Worm (Caenorhabditis elegans): ENCODE results near the gene daf-42.

Gene daf-42

DNA sequence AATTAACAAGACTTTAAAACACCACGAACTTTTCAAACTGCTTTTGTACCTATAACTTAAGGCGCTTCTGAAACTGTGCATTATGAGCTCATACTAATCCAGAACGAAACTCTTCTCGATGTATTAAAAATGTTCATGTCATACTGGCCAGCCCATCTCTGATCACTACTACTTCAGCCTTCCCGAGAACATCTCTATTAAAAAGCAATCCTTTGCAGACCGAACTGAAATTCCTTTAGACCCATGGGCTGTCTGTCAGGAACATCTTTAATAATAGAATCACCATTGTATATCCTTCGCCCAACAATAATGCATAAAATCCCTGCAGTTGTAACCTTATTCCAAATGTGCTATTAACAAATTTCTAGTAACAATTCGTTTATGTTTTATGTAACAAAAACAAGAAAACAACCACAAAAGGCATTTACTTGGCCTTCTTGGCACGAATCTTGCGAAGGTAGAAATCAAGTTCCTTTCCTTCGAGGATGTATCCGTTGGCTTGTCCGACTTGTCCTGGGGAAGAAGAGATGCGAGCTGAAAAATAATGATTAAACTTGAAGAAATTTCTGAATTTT is 33.9 kb downstream of the daf-42 start:
- no peak for TF ChIP-seq pax-1 (tag; optimal IDR thresholded peaks at IDR 0.05)
- TF ChIP-seq hlh-6 (tag; optimal IDR thresholded peaks at IDR 0.05) = no peak

- TF ChIP-seq hlh-8 (tag; optimal IDR thresholded peaks at IDR 0.05) (no peak), ceh-19 (GFP tag; optimal IDR thresholded peaks at IDR 0.05) (no peak), ceh-30 (tag; optimal IDR thresholded peaks at IDR 0.05) (no peak), nhr-11 (tag; optimal IDR thresholded peaks at IDR 0.05) (no peak), fkh-10 (GFP tag; optimal IDR thresholded peaks at IDR 0.05) (no peak), tbx-7 (tag; optimal IDR thresholded peaks at IDR 0.05) (no peak), lin-11 (tag; optimal IDR thresholded peaks at IDR 0.05) (no peak), odd-2 (tag; optimal IDR thresholded peaks at IDR 0.05) (no peak), ahr-1 (tag; optimal IDR thresholded peaks at IDR 0.05) (no peak), mec-3 (tag; optimal IDR thresholded peaks at IDR 0.05; ENCODE audit: borderline replicate concordance) (no peak), lim-6 (tag; optimal IDR thresholded peaks at IDR 0.05) (no peak), nfya-1 (tag; optimal IDR thresholded peaks at IDR 0.05) (no peak), ceh-34 (tag; optimal IDR thresholded peaks at IDR 0.05) (no peak), Y22D7AL.16 (tag; optimal IDR thresholded peaks at IDR 0.05) (no peak)
Measured at ce11 chrIV:7310842-7311241, 35.8 kb downstream of the daf-42 start.

DNA sequence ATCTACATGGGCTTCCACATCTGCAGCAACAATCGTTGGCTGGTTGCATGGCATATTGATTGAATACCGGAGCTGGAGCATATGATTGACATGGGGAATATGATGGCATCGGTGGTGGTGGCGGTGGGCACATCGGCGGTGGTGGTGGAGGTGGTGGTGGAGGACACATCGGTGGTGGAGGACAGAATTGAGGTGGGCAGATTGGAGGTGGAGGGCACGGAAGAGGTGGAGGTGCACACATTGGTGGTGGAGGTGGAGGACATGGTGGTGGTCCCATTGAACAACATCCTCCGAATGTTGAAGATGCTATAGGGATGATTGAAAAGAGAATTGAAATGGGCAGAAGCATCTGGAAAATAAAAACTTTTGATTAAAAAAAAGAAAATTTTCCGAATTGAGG is 36.2 kb downstream of the daf-42 start, which contains the start of gene grl-4:
grl-4 (minus strand) TSS at position 351 of the 400 bp plus-strand sequence.
- TF ChIP-seq unc-3 (GFP tag; conservative IDR thresholded peaks at IDR 0.05) = no peak
- TF ChIP-seq unc-3 (tag; optimal IDR thresholded peaks at IDR 0.05) = no peak
- TF ChIP-seq pax-1 (tag; optimal IDR thresholded peaks at IDR 0.05) = no peak
- no peak for TF ChIP-seq C38D4.7 (GFP tag; optimal IDR thresholded peaks at IDR 0.05)
- TF ChIP-seq Y22D7AL.16 (tag; optimal IDR thresholded peaks at IDR 0.05) = no peak
- no peak for TF ChIP-seq unc-42 (tag; optimal IDR thresholded peaks at IDR 0.05)
- no peak for TF ChIP-seq ceh-34 (tag; optimal IDR thresholded peaks at IDR 0.05)

DNA sequence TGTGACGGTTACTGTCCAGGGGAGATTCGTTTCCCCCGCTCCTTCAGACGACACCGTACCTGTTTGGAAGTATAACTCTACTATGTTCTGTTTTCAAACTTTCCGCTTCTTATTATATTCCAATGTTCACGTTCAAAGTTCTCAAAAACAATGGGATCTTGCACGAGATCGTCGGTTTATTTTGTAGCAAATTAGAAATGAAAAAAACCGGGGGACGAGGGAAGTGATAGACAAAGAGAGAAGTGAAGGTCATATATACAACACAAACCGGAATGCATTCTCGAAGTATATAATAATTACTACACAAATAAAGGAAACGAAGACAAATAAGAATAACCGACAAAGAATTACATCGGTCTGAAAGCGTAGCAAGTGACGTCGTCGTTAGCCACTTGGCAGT is 37.0 kb downstream of the daf-42 start:
- no peak for TF ChIP-seq unc-55 (GFP tag; optimal IDR thresholded peaks at IDR 0.05)
- no peak for TF ChIP-seq pqm-1 (tag; optimal IDR thresholded peaks at IDR 0.05)
- TF ChIP-seq tbx-7 (tag; optimal IDR thresholded peaks at IDR 0.05) = no peak
- TF ChIP-seq pag-3 (tag; optimal IDR thresholded peaks at IDR 0.05; ENCODE audit: borderline replicate concordance) = no peak
- no peak for TF ChIP-seq hlh-30 (tag; optimal IDR thresholded peaks at IDR 0.05; ENCODE audit: insufficient read depth)
- no peak for TF ChIP-seq elt-4 (tag; optimal IDR thresholded peaks at IDR 0.05)
- no peak for TF ChIP-seq pax-1 (tag; optimal IDR thresholded peaks at IDR 0.05)
- TF ChIP-seq ztf-16 (tag; optimal IDR thresholded peaks at IDR 0.05) = no peak
- no peak for TF ChIP-seq lim-6 (tag; optimal IDR thresholded peaks at IDR 0.05)
- no peak for TF ChIP-seq pha-2 (tag; optimal IDR thresholded peaks at IDR 0.05)
- TF ChIP-seq C38D4.7 (GFP tag; optimal IDR thresholded peaks at IDR 0.05) = no peak
- TF ChIP-seq dmd-4 (tag; optimal IDR thresholded peaks at IDR 0.05; ENCODE audit: borderline replicate concordance) = no peak
- no peak for TF ChIP-seq Y22D7AL.16 (tag; optimal IDR thresholded peaks at IDR 0.05)
- no peak for TF ChIP-seq unc-86 (tag; optimal IDR thresholded peaks at IDR 0.05)
- no peak for TF ChIP-seq madf-2 (tag; optimal IDR thresholded peaks at IDR 0.05)
- TF ChIP-seq dve-1 (tag; optimal IDR thresholded peaks at IDR 0.05) = no peak

ce11 chrIV:7308974-7309373 is 37.7 kb downstream of the daf-42 start, which contains the start of gene F42C5.6:
TSS of gene F42C5.6 (minus strand) at chrIV:7309074.
- no peak for TF ChIP-seq mec-3 (tag; optimal IDR thresholded peaks at IDR 0.05; ENCODE audit: borderline replicate concordance)
- no peak for TF ChIP-seq eyg-1 (tag; optimal IDR thresholded peaks at IDR 0.05)
- no peak for TF ChIP-seq Y22D7AL.16 (tag; optimal IDR thresholded peaks at IDR 0.05)
- no peak for TF ChIP-seq pat-9 (tag; optimal IDR thresholded peaks at IDR 0.05)
- TF ChIP-seq ceh-22 (tag; optimal IDR thresholded peaks at IDR 0.05) = no peak
- no peak for TF ChIP-seq fax-1 (tag; optimal IDR thresholded peaks at IDR 0.05)
- no peak for TF ChIP-seq ets-4 (tag; optimal IDR thresholded peaks at IDR 0.05)
- no peak for TF ChIP-seq C38D4.7 (GFP tag; optimal IDR thresholded peaks at IDR 0.05)

Data from whole organism, late embryonic.